Worm (Caenorhabditis elegans): ENCODE data around the gene C46F11.5.

DNA sequence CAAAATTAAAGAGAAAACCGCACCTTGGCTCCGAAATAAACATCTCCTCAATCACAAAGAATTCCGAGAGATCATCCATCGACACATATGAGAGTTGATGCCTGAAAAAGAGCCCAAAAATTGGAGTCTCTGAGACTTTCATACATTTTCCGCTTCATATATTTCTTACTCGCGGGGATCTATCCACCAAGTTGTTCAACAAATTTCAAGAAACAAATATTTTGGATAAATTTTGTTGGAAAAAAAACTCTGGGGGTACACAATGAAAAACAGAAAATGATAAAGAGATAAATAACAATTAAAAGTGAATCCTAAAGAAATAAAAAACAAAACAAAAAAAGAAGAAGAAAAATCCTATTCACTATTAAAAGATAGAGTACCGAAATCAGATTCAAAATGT, 30.4 kb downstream of the C46F11.5 start, which contains the start of gene sel-8:
- no peak for TF ChIP-seq ama-1 (optimal IDR thresholded peaks at IDR 0.05)
- TF ChIP-seq ets-7 (tag; optimal IDR thresholded peaks at IDR 0.05), result no peak
- TF ChIP-seq aly-1 (tag; optimal IDR thresholded peaks at IDR 0.05), result no peak
- TF ChIP-seq scrt-1 (GFP tag; IDR thresholded peaks at IDR 0.05), result no peak
- TF ChIP-seq sea-1 (GFP tag; conservative IDR thresholded peaks at IDR 0.05), result no peak
- TF ChIP-seq ceh-36 (tag; optimal IDR thresholded peaks at IDR 0.05), result no peak
